Worm (Caenorhabditis elegans) whole organism, young adult: ENCODE data around the gene D2096.9.
"Not testable (repeated sequence)": the region's sequence is repeated elsewhere in the genome, so short reads cannot be mapped to it uniquely, and the experiment has no call there.

Experiments used
- C06A6.2 ChIP-seq: fragments of 200-800 bp; sonication (Bioruptor generic); conservative IDR thresholded peaks from 2 replicates; pipeline ENCODE4 v1.3.6; 2022; ENCODE audit warnings: missing genetic modification characterization, missing compliant biosample characterization
- F10E7.11 ChIP-seq: sonication (generic microtip); optimal IDR thresholded peaks from 2 replicates; lab custom pipeline; 2017; ENCODE audit warnings: mild to moderate bottlenecking, missing genetic modification characterization, moderate library complexity, missing compliant biosample characterization
- F23B12.7 ChIP-seq: sonication (generic microtip); optimal IDR thresholded peaks from 2 replicates; lab custom pipeline; 2017; ENCODE audit warnings: missing genetic modification characterization, mild to moderate bottlenecking, missing compliant biosample characterization, antibody characterized with exemption, moderate library complexity; ENCODE audit not compliant: insufficient read depth
- F37B4.10 ChIP-seq: fragments of 200-800 bp; sonication (Bioruptor generic); IDR thresholded peaks from 2 replicates; pipeline ENCODE4 v1.3.6; 2022; ENCODE audit warnings: missing genetic modification characterization, missing compliant biosample characterization
- F39B2.1 ChIP-seq: fragments of 200-800 bp; sonication (Bioruptor generic); IDR thresholded peaks from 2 replicates; pipeline ENCODE4 v1.3.6; 2022; ENCODE audit warnings: missing genetic modification reagents, missing genetic modification characterization, missing compliant biosample characterization
- F52B5.7 ChIP-seq: sonication (generic microtip); optimal IDR thresholded peaks from 2 replicates; lab custom pipeline; 2016; ENCODE audit warnings: mild to moderate bottlenecking, missing genetic modification characterization, missing compliant biosample characterization
- T07F8.4 ChIP-seq: sonication (generic microtip); optimal IDR thresholded peaks from 2 replicates; lab custom pipeline; 2016; ENCODE audit warnings: mild to moderate bottlenecking, missing genetic modification characterization, moderate library complexity, missing compliant biosample characterization
- T26A5.8 ChIP-seq: sonication (generic microtip); optimal IDR thresholded peaks from 2 replicates; lab custom pipeline; 2016; ENCODE audit warnings: missing genetic modification characterization, missing compliant biosample characterization
- Y53G8AR.9 ChIP-seq: fragments of 200-800 bp; sonication (Bioruptor generic); conservative IDR thresholded peaks from 2 replicates; pipeline ENCODE4 v1.3.6; 2022; ENCODE audit warnings: missing genetic modification reagents, missing genetic modification characterization, missing compliant biosample characterization
- ama-1 ChIP-seq, 3 experiments: fragments of 150-350 bp in 1 of 3; sonication (generic microtip) in 2 of 3; optimal IDR thresholded peaks; 2 replicates each; lab custom pipeline; 2014 to 2018; ENCODE audit warnings: missing biosample characterization in 2 of 3, missing genetic modification characterization in 2 of 3, missing genetic modification reagents in 2 of 3
- aptf-2 ChIP-seq: fragments of 200-800 bp; sonication (Bioruptor generic); conservative IDR thresholded peaks from 2 replicates; pipeline ENCODE4 v1.3.6; 2022; ENCODE audit warnings: missing genetic modification reagents, missing genetic modification characterization, missing compliant biosample characterization
- attf-5 ChIP-seq: fragments of 200-800 bp; sonication (Bioruptor generic); optimal IDR thresholded peaks from 2 replicates; lab custom pipeline; 2018; ENCODE audit warnings: mild to moderate bottlenecking, missing genetic modification characterization, missing compliant biosample characterization
- ccch-3 ChIP-seq: fragments of 200-800 bp; sonication (Bioruptor generic); optimal IDR thresholded peaks from 2 replicates; lab custom pipeline; 2018; ENCODE audit warnings: mild to moderate bottlenecking, missing genetic modification characterization, missing compliant biosample characterization
- ceh-27 ChIP-seq: fragments of 200-800 bp; sonication (Bioruptor generic); optimal IDR thresholded peaks from 2 replicates; lab custom pipeline; 2018; ENCODE audit warnings: mild to moderate bottlenecking, missing genetic modification characterization, moderate library complexity, missing compliant biosample characterization
- dpl-1 ChIP-seq: fragments of 150-350 bp; optimal IDR thresholded peaks from 2 replicates; lab custom pipeline; 2014; ENCODE audit warnings: missing biosample characterization, missing genetic modification reagents, missing genetic modification characterization
- egl-44 ChIP-seq: fragments of 200-800 bp; sonication (Bioruptor generic); IDR thresholded peaks from 2 replicates; pipeline ENCODE4 v1.3.6; 2022; ENCODE audit warnings: missing genetic modification reagents, missing genetic modification characterization, missing compliant biosample characterization
- ekl-4 ChIP-seq: fragments of 200-800 bp; sonication (Bioruptor generic); IDR thresholded peaks from 2 replicates; pipeline ENCODE4 v1.3.6; 2022; ENCODE audit warnings: missing genetic modification reagents, missing genetic modification characterization, missing compliant biosample characterization
- ets-4 ChIP-seq: fragments of 200-800 bp; sonication (Bioruptor generic); optimal IDR thresholded peaks from 2 replicates; lab custom pipeline; 2018; ENCODE audit warnings: mild to moderate bottlenecking, missing genetic modification characterization, missing compliant biosample characterization
- hlh-12 ChIP-seq: sonication (generic microtip); optimal IDR thresholded peaks from 2 replicates; lab custom pipeline; 2016; ENCODE audit warnings: missing genetic modification characterization, missing compliant biosample characterization
- hmg-1.2 ChIP-seq: fragments of 200-800 bp; sonication (Bioruptor generic); IDR thresholded peaks from 2 replicates; pipeline ENCODE4 v1.3.6; 2022; ENCODE audit warnings: missing genetic modification reagents, missing genetic modification characterization, missing compliant biosample characterization
- hrde-1 ChIP-seq: sonication (generic microtip); optimal IDR thresholded peaks from 2 replicates; lab custom pipeline; 2016; ENCODE audit warnings: missing genetic modification characterization, mild to moderate bottlenecking, missing compliant biosample characterization, moderate library complexity, missing genotype, missing genetic modification reagents, borderline replicate concordance
- let-607 ChIP-seq, 2 experiments: fragments of 200-800 bp in 1 of 2; sonication (Bioruptor generic) in 1 of 2; sonication (generic microtip) in 1 of 2; optimal IDR thresholded peaks; 2 replicates each; lab custom pipeline; 2016 to 2018; ENCODE audit warnings: mild to moderate bottlenecking in 2 of 2, missing compliant biosample characterization in 2 of 2, missing genetic modification characterization in 2 of 2, moderate library complexity in 2 of 2, missing genotype in 1 of 2
- lin-26 ChIP-seq: fragments of 200-800 bp; sonication (Bioruptor generic); IDR thresholded peaks from 2 replicates; pipeline ENCODE4 v1.3.6; 2022; ENCODE audit warnings: missing genetic modification reagents, missing genetic modification characterization, missing compliant biosample characterization
- lin-54 ChIP-seq: fragments of 200-800 bp; sonication (Bioruptor generic); optimal IDR thresholded peaks from 2 replicates; lab custom pipeline; 2018; ENCODE audit warnings: mild to moderate bottlenecking, missing genetic modification characterization, missing compliant biosample characterization
- lsl-1 ChIP-seq: fragments of 200-800 bp; sonication (Bioruptor generic); optimal IDR thresholded peaks from 2 replicates; lab custom pipeline; 2018; ENCODE audit warnings: mild to moderate bottlenecking, missing genetic modification characterization, moderate library complexity, missing compliant biosample characterization
- lsy-27 ChIP-seq: sonication (generic microtip); optimal IDR thresholded peaks from 2 replicates; lab custom pipeline; 2017; ENCODE audit warnings: missing genetic modification characterization, mild to moderate bottlenecking, missing compliant biosample characterization, antibody characterized with exemption, missing genotype, borderline replicate concordance; ENCODE audit not compliant: insufficient read depth
- madf-3 ChIP-seq: fragments of 200-800 bp; sonication (Bioruptor generic); IDR thresholded peaks from 2 replicates; pipeline ENCODE4 v1.3.6; 2022; ENCODE audit warnings: missing genetic modification reagents, missing genetic modification characterization, missing compliant biosample characterization
- nfya-1 ChIP-seq: sonication (generic microtip); optimal IDR thresholded peaks from 2 replicates; lab custom pipeline; 2017; ENCODE audit warnings: antibody characterized with exemption, missing compliant biosample characterization, missing genetic modification characterization, borderline replicate concordance; ENCODE audit not compliant: insufficient read depth
- nhr-27 ChIP-seq: fragments of 200-800 bp; sonication (Bioruptor generic); optimal IDR thresholded peaks from 2 replicates; lab custom pipeline; 2018; ENCODE audit warnings: mild to moderate bottlenecking, missing genetic modification characterization, moderate library complexity, missing compliant biosample characterization
- nhr-80 ChIP-seq: sonication (generic microtip); optimal IDR thresholded peaks from 2 replicates; lab custom pipeline; 2016; ENCODE audit warnings: missing genetic modification characterization, missing compliant biosample characterization
- nhr-90 ChIP-seq: sonication (generic microtip); optimal IDR thresholded peaks from 2 replicates; lab custom pipeline; 2016; ENCODE audit warnings: missing genotype, mild to moderate bottlenecking, missing genetic modification characterization, missing compliant biosample characterization
- pbrm-1 ChIP-seq: fragments of 200-800 bp; sonication (Bioruptor generic); IDR thresholded peaks from 2 replicates; pipeline ENCODE4 v1.3.6; 2022; ENCODE audit warnings: missing genetic modification reagents, missing genetic modification characterization, missing compliant biosample characterization
- rpc-1 ChIP-seq, 2 experiments: fragments of 150-350 bp in 1 of 2; sonication (generic microtip) in 1 of 2; optimal IDR thresholded peaks; 2 replicates each; lab custom pipeline; 2014 to 2018; ENCODE audit warnings: missing biosample characterization in 1 of 2, missing genetic modification characterization in 1 of 2, missing genetic modification reagents in 1 of 2, missing genotype in 1 of 2
- sdz-38 ChIP-seq: sonication (generic microtip); optimal IDR thresholded peaks from 2 replicates; lab custom pipeline; 2016; ENCODE audit warnings: missing genotype, missing genetic modification characterization, missing compliant biosample characterization
- snpc-1.3 ChIP-seq: sonication (generic microtip); optimal IDR thresholded peaks from 2 replicates; lab custom pipeline; 2017; ENCODE audit warnings: missing genetic modification characterization, mild to moderate bottlenecking, missing compliant biosample characterization, antibody characterized with exemption, moderate library complexity, missing genotype, missing genetic modification reagents; ENCODE audit not compliant: insufficient read depth
- somi-1 ChIP-seq: fragments of 200-800 bp; sonication (Bioruptor generic); optimal IDR thresholded peaks from 2 replicates; lab custom pipeline; 2018; ENCODE audit warnings: mild to moderate bottlenecking, missing genetic modification characterization, missing compliant biosample characterization
- tbp1 ChIP-seq: fragments of 200-800 bp; sonication (Bioruptor generic); optimal IDR thresholded peaks from 2 replicates; lab custom pipeline; 2018; ENCODE audit warnings: mild to moderate bottlenecking, missing genetic modification characterization, missing compliant biosample characterization
- unc-62 ChIP-seq: fragments of 150-350 bp; optimal IDR thresholded peaks from 2 replicates; lab custom pipeline; 2014; ENCODE audit warnings: missing biosample characterization, missing genetic modification reagents, missing genetic modification characterization
- ztf-25 ChIP-seq: fragments of 200-800 bp; sonication (Bioruptor generic); IDR thresholded peaks from 2 replicates; pipeline ENCODE4 v1.3.6; 2022; ENCODE audit warnings: missing genetic modification reagents, missing genetic modification characterization, missing compliant biosample characterization
- ztf-26 ChIP-seq: sonication (generic microtip); optimal IDR thresholded peaks from 2 replicates; lab custom pipeline; 2017; ENCODE audit warnings: missing genetic modification characterization, missing compliant biosample characterization

The D2096.9 gene

DNA sequence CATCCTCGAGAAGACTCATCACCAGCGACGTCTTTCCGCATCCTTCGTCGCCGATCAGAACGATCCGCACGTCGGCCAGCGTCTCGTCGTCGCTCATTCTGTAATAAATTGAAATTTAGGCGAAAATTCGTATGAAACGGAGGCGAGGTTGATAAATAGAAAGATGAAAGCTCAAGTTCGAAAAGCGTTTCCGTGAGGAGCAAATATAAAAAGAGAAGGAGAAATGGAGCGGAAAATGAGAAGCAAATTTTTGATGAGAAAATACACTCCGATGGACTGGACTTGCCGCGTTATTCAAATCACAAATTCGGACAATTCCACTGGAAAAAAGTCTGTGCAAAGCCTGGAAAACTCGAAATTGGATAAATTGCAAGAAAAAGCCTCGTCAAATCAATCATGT is 11.5 kb upstream of the D2096.9 start, which contains the start of gene D2096.11:
Gene D2096.11 (minus strand): TSS at position 101 of the 400 bp plus-strand sequence.
- no peak for TF ChIP-seq aptf-2
- no peak for TF ChIP-seq T26A5.8 (tag; lab: Kevin White, UChicago)
- TF ChIP-seq ekl-4: no peak
- no peak for TF ChIP-seq F52B5.7 (tag; lab: Kevin White, UChicago)
- TF ChIP-seq lsy-27 (tag; lab: Kevin White, UChicago): no peak
- TF ChIP-seq ets-4: no peak
- TF ChIP-seq lin-26: no peak
- TF ChIP-seq rpc-1 (optimal IDR thresholded peaks at IDR 0.05; lab: Kevin White, UChicago): no peak
- TF ChIP-seq rpc-1 (tag; optimal IDR thresholded peaks at IDR 0.05; lab: Kevin White, UChicago): no peak
- TF ChIP-seq attf-5 (GFP tag; lab: Kevin White, UChicago): no peak
- no peak for TF ChIP-seq pbrm-1 (GFP tag; lab: Robert Waterston, UW)
- no peak for TF ChIP-seq snpc-1.3 (tag; lab: Kevin White, UChicago)
- TF ChIP-seq ama-1 (optimal IDR thresholded peaks at IDR 0.05; lab: Kevin White, UChicago): no peak
- no peak for TF ChIP-seq ama-1 (GFP tag; optimal IDR thresholded peaks at IDR 0.05; lab: Kevin White, UChicago)
- no peak for TF ChIP-seq F10E7.11
- TF ChIP-seq somi-1 (GFP tag; lab: Kevin White, UChicago): no peak
- TF ChIP-seq egl-44 (GFP tag; lab: Robert Waterston, UW): no peak
- TF ChIP-seq ccch-3 (GFP tag; lab: Kevin White, UChicago): no peak
- TF ChIP-seq F37B4.10 (GFP tag; lab: Robert Waterston, UW): no peak
- TF ChIP-seq nhr-27 (tag; lab: Kevin White, UChicago): no peak
- no peak for TF ChIP-seq hlh-12 (tag; lab: Kevin White, UChicago)

DNA sequence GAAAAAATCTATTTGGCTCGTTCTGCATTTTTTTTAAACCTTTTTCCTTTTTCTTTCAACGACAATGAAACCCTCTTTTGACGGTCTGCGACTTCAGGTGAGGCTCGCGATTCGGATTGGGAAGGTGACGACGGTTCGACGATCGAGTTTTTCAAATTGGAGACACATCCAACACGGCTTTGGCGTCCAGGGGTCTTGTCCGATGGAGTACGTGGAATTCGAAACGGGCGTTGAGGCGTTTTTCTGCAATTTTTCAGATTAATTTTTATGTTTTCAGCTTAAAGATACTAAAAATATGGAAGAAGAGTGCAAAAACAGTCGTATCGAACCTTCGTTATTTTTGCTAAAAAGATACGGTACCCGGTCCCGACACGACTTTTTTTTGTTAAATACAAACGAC is 6.5 kb upstream of the D2096.9 start, which contains the start of gene D2096.10:
Gene D2096.10 (minus strand): TSS at position 101 of the 400 bp plus-strand sequence.
- TF ChIP-seq nhr-80 (tag; lab: Kevin White, UChicago); nfya-1 (tag; lab: Kevin White, UChicago); ceh-27: not testable (repeated sequence)

DNA sequence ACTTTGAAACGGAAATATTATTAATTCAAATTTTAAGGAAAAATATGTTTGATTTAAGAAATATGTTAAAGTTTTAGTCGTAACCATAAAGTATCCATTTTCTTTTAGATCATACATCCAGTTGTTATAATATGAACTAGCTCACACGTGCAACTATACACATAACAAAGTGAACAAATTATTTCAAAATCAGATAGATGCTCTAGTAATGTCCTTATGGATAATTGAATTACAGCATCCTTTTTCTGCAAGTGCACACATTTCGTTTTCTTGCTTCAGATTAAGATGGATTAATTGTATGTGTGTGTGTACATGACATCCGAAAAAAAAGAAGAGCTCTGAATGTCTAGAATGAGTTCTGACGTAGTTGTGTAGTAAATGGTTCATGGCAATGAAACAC is 3.1 kb upstream of the D2096.9 start:
- no peak for TF ChIP-seq dpl-1 (GFP tag; lab: Kevin White, UChicago)
- TF ChIP-seq, all 124 proteins: peak for 0

DNA sequence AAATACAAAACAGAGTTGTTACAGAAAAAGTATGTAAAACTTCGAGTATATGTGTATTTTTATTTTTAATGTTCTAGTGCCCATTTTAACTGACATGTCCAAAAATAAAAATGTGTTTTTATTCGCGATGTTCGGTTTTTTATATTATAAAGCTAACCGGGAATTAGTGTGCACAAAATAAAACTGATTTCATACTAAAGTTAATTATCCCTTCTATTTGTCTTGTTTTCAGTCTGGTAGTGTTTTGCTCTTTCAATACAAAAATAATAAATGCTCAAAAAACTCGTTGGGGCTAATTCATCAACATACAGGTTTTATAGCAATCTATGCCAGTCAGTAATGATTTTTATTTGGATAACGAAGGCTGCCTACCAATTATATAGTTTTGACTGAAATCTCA is 2.1 kb upstream of the D2096.9 start:
- no peak for TF ChIP-seq lin-54 (GFP tag; lab: Kevin White, UChicago)
- TF ChIP-seq C06A6.2 (GFP tag; lab: Robert Waterston, UW): no peak
- no peak for TF ChIP-seq madf-3 (GFP tag; lab: Robert Waterston, UW)
- no peak for TF ChIP-seq nfya-1 (tag; lab: Kevin White, UChicago)

DNA sequence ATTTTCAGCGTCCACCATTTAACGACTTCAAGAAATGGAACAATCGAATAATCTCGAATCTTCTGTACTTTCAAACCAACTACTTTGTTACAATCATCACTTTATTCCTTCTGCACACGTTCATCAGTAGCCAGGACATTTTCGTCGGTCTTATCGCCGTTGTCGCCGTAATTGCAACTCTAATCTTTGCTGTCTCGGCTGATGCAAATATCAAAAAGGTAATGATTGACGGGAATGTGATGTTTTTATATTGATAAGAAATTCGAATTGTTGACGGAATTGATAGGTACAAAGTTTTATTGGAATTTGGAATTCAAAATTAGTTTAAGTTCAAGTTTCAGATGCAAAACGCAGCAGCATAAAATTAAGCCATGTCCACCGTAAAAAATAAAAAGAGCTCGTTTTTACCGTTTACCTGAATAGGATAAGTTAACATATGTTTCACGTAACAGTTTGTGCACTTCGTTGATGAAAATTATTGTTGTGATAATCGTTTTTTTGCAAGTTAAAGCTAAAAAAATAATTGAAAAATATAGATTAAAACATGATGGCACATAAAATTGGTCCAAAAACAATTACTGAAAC is 2.2 kb downstream of the D2096.9 start:
- peak; percentile 93 for TF ChIP-seq nhr-80 (tag; lab: Kevin White, UChicago)
- TF ChIP-seq F39B2.1 (GFP tag; lab: Robert Waterston, UW): no peak
- TF ChIP-seq unc-62 (GFP tag; lab: Kevin White, UChicago): peak; percentile 54
- TF ChIP-seq Y53G8AR.9 (GFP tag; lab: Robert Waterston, UW): no peak
- no peak for TF ChIP-seq nfya-1 (tag; lab: Kevin White, UChicago)
- TF ChIP-seq ztf-26: no peak
- TF ChIP-seq F23B12.7: no peak
- TF ChIP-seq hmg-1.2 (GFP tag; lab: Robert Waterston, UW): no peak
- TF ChIP-seq ztf-25: no peak
- TF ChIP-seq hrde-1 (tag; lab: Kevin White, UChicago): no peak
- TF ChIP-seq sdz-38: no peak
- TF ChIP-seq let-607 (tag; optimal IDR thresholded peaks at IDR 0.05; lab: Kevin White, UChicago): peak in 1 of 2 experiments; percentile 40
- TF ChIP-seq T07F8.4: no peak
- no peak for TF ChIP-seq lsl-1 (GFP tag; lab: Kevin White, UChicago)
- peak; percentile 24 for TF ChIP-seq tbp1 (GFP tag; lab: Kevin White, UChicago)
- no peak for TF ChIP-seq nhr-90 (tag; lab: Kevin White, UChicago)
